Fruit fly (Drosophila melanogaster) whole organism, embryonic: Measurements from ENCODE around the gene CG5382.

ENCODE experiments used
- ATbp ChIP-seq: fragments of 200-800 bp; sonication (Bioruptor generic); optimal IDR thresholded peaks from 2 replicates; lab custom pipeline; 2017; ENCODE audit warnings: missing biosample characterization, mild to moderate bottlenecking, missing genetic modification characterization, missing genetic modification reagents
- BtbVII ChIP-seq: fragments of 200-800 bp; sonication (Bioruptor generic); optimal IDR thresholded peaks from 3 replicates; lab custom pipeline; 2017; ENCODE audit warnings: missing biosample characterization, mild to moderate bottlenecking, missing genetic modification characterization
- CG10366 ChIP-seq: fragments of 200-800 bp; sonication (Bioruptor generic); IDR thresholded peaks from 2 replicates; pipeline ENCODE4 v1.3.6; 2022; ENCODE audit warnings: missing biosample characterization, missing genetic modification characterization
- CG10462 ChIP-seq: fragments of 200-800 bp; sonication (Bioruptor generic); optimal IDR thresholded peaks from 2 replicates; lab custom pipeline; 2016; ENCODE audit warnings: missing biosample characterization, missing genetic modification characterization
- CG13123 ChIP-seq: fragments of 200-800 bp; sonication (Bioruptor generic); optimal IDR thresholded peaks from 2 replicates; lab custom pipeline; 2016; ENCODE audit warnings: missing biosample characterization, missing genetic modification characterization
- CG14441 ChIP-seq: fragments of 200-800 bp; sonication (Bioruptor generic); IDR thresholded peaks from 2 replicates; pipeline ENCODE4 v1.3.6; 2022; ENCODE audit warnings: missing biosample characterization, missing genetic modification characterization
- CG14667 ChIP-seq: fragments of 200-800 bp; sonication (Bioruptor generic); IDR thresholded peaks from 2 replicates; pipeline ENCODE4 v1.3.6; 2022; ENCODE audit warnings: missing biosample characterization, missing genetic modification characterization
- CG15011 ChIP-seq: fragments of 200-800 bp; sonication (Bioruptor generic); optimal IDR thresholded peaks from 3 replicates; lab custom pipeline; 2018; ENCODE audit warnings: missing biosample characterization, mild to moderate bottlenecking, missing genetic modification characterization
- CG15269 ChIP-seq: fragments of 200-800 bp; sonication (Bioruptor generic); optimal IDR thresholded peaks from 2 replicates; lab custom pipeline; 2018; ENCODE audit warnings: missing biosample characterization, mild to moderate bottlenecking, missing genetic modification characterization, moderate library complexity
- CG15479 ChIP-seq: fragments of 200-800 bp; sonication (Bioruptor generic); optimal IDR thresholded peaks from 3 replicates; lab custom pipeline; 2019; ENCODE audit warnings: missing biosample characterization, mild to moderate bottlenecking, missing genetic modification characterization, moderate library complexity
- CG16813 ChIP-seq: fragments of 200-800 bp; sonication (Bioruptor generic); IDR thresholded peaks from 3 replicates; pipeline ENCODE4 v1.3.6; 2022; ENCODE audit warnings: missing biosample characterization, missing genetic modification characterization; ENCODE audit not compliant: partially characterized antibody
- CG18619 ChIP-seq: fragments of 200-800 bp; sonication (Bioruptor generic); optimal IDR thresholded peaks from 3 replicates; lab custom pipeline; 2017; ENCODE audit warnings: missing biosample characterization, mild to moderate bottlenecking, missing genetic modification characterization
- CG2712 ChIP-seq: fragments of 200-800 bp; optimal IDR thresholded peaks from 3 replicates; lab custom pipeline; 2019; ENCODE audit warnings: missing biosample characterization, mild to moderate bottlenecking, missing genetic modification characterization, moderate library complexity
- CG32767 ChIP-seq: fragments of 200-800 bp; sonication (Bioruptor generic); IDR thresholded peaks from 2 replicates; pipeline ENCODE4 v1.3.6; 2022; ENCODE audit warnings: missing biosample characterization, missing genetic modification characterization
- CG4282 ChIP-seq: fragments of 200-800 bp; sonication (Bioruptor generic); optimal IDR thresholded peaks from 2 replicates; lab custom pipeline; 2016; ENCODE audit warnings: missing biosample characterization, missing genetic modification characterization
- CG4820 ChIP-seq: fragments of 200-800 bp; sonication (Bioruptor generic); optimal IDR thresholded peaks from 3 replicates; lab custom pipeline; 2016; ENCODE audit warnings: missing biosample characterization, missing genetic modification characterization
- CG6272 ChIP-seq: fragments of 200-800 bp; sonication (Bioruptor generic); IDR thresholded peaks from 2 replicates; pipeline ENCODE4 v1.3.6; 2022; ENCODE audit warnings: missing biosample characterization, missing genetic modification characterization
- CG6791 ChIP-seq: fragments of 200-800 bp; sonication (Bioruptor generic); IDR thresholded peaks from 3 replicates; pipeline ENCODE4 v1.3.6; 2022; ENCODE audit warnings: missing biosample characterization, missing genetic modification characterization; ENCODE audit not compliant: partially characterized antibody
- CG8089 ChIP-seq: fragments of 200-800 bp; sonication (Bioruptor generic); optimal IDR thresholded peaks from 3 replicates; lab custom pipeline; 2016; ENCODE audit warnings: missing biosample characterization, missing genetic modification characterization
- CG8944 ChIP-seq: fragments of 200-800 bp; sonication (Bioruptor generic); optimal IDR thresholded peaks from 3 replicates; lab custom pipeline; 2016; ENCODE audit warnings: missing biosample characterization, missing genetic modification characterization
- Dfd ChIP-seq, 2 experiments: fragments of >200 bp; optimal IDR thresholded peaks; 2 replicates each; lab custom pipeline; 2017; ENCODE audit warnings: missing biosample characterization in 2 of 2, missing genetic modification characterization in 2 of 2
- Dip2 ChIP-seq: fragments of 200-800 bp; sonication (Bioruptor generic); IDR thresholded peaks from 2 replicates; pipeline ENCODE4 v1.3.6; 2022; ENCODE audit warnings: missing biosample characterization, missing genetic modification characterization
- Dip3 ChIP-seq: fragments of 200-800 bp; sonication (Bioruptor generic); optimal IDR thresholded peaks from 3 replicates; lab custom pipeline; 2016; ENCODE audit warnings: missing biosample characterization, missing genetic modification characterization
- H2.0 ChIP-seq: fragments of 200-800 bp; sonication (Bioruptor generic); IDR thresholded peaks from 2 replicates; pipeline ENCODE4 v1.3.6; 2022; ENCODE audit warnings: missing biosample characterization, missing genetic modification characterization
- Opbp ChIP-seq: fragments of 200-800 bp; sonication (Bioruptor generic); IDR thresholded peaks from 3 replicates; pipeline ENCODE4 v1.3.6; 2022; ENCODE audit warnings: missing biosample characterization, missing genetic modification characterization; ENCODE audit not compliant: partially characterized antibody
- Taf1 ChIP-seq: fragments of 200-800 bp; sonication (Bioruptor generic); IDR thresholded peaks from 2 replicates; pipeline ENCODE4 v1.3.6; 2022; ENCODE audit warnings: missing biosample characterization, missing genetic modification characterization
- Tbp ChIP-seq: fragments of >200 bp; optimal IDR thresholded peaks from 2 replicates; lab custom pipeline; 2018; ENCODE audit warnings: missing biosample characterization, missing genetic modification characterization
- Usf ChIP-seq: fragments of 200-800 bp; sonication (Bioruptor generic); optimal IDR thresholded peaks from 2 replicates; lab custom pipeline; 2017; ENCODE audit warnings: missing genotype, missing biosample characterization, missing genetic modification characterization
- Xbp1 ChIP-seq: fragments of 200-800 bp; sonication (Bioruptor generic); optimal IDR thresholded peaks from 3 replicates; lab custom pipeline; 2016; ENCODE audit warnings: missing biosample characterization, mild to moderate bottlenecking, missing genetic modification characterization
- ab ChIP-seq: fragments of 200-800 bp; sonication (Bioruptor generic); optimal IDR thresholded peaks from 2 replicates; lab custom pipeline; 2016; ENCODE audit warnings: missing biosample characterization, missing genetic modification characterization
- amos ChIP-seq: fragments of 200-800 bp; sonication (Bioruptor generic); IDR thresholded peaks from 2 replicates; pipeline ENCODE4 v1.3.6; 2022; ENCODE audit warnings: missing biosample characterization, missing genetic modification characterization; ENCODE audit not compliant: partially characterized antibody
- bigmax ChIP-seq: fragments of 200-800 bp; sonication (Bioruptor generic); optimal IDR thresholded peaks from 2 replicates; lab custom pipeline; 2018; ENCODE audit warnings: missing biosample characterization, mild to moderate bottlenecking, missing genetic modification characterization
- chm ChIP-seq: fragments of 200-800 bp; sonication (Bioruptor generic); IDR thresholded peaks from 2 replicates; pipeline ENCODE4 v1.3.6; 2022; ENCODE audit warnings: missing biosample characterization, missing genetic modification characterization
- ewg ChIP-seq: fragments of 200-800 bp; sonication (Bioruptor generic); optimal IDR thresholded peaks from 3 replicates; lab custom pipeline; 2017; ENCODE audit warnings: mild to moderate bottlenecking, missing biosample characterization, missing genetic modification reagents, missing genetic modification characterization
- gro ChIP-seq: fragments of 200-800 bp; sonication (Bioruptor generic); optimal IDR thresholded peaks from 2 replicates; lab custom pipeline; 2016; ENCODE audit warnings: missing biosample characterization, missing genetic modification characterization
- her ChIP-seq: fragments of 200-800 bp; sonication (Bioruptor generic); optimal IDR thresholded peaks from 2 replicates; lab custom pipeline; 2016; ENCODE audit warnings: missing biosample characterization, missing genetic modification characterization
- inv ChIP-seq: fragments of 200-800 bp; sonication (Bioruptor generic); IDR thresholded peaks from 2 replicates; pipeline ENCODE4 v1.3.6; 2022; ENCODE audit warnings: missing biosample characterization, missing genetic modification characterization; ENCODE audit not compliant: partially characterized antibody
- jigr1 ChIP-seq: fragments of 200-800 bp; sonication (Bioruptor generic); IDR thresholded peaks from 3 replicates; pipeline ENCODE4 v1.3.6; 2022; ENCODE audit warnings: missing biosample characterization, missing genetic modification characterization
- knrl ChIP-seq: fragments of 200-800 bp; sonication (Bioruptor generic); IDR thresholded peaks from 3 replicates; pipeline ENCODE4 v1.3.6; 2022; ENCODE audit warnings: missing biosample characterization, missing genetic modification characterization; ENCODE audit not compliant: partially characterized antibody
- maf-S ChIP-seq: fragments of 200-800 bp; sonication (Bioruptor generic); optimal IDR thresholded peaks from 2 replicates; lab custom pipeline; 2016; ENCODE audit warnings: missing biosample characterization, missing genetic modification characterization
- peb ChIP-seq: fragments of 200-800 bp; sonication (Bioruptor generic); IDR thresholded peaks from 2 replicates; pipeline ENCODE4 v1.3.6; 2022; ENCODE audit warnings: missing biosample characterization, missing genetic modification characterization
- phol ChIP-seq: fragments of 200-800 bp; sonication (Bioruptor generic); optimal IDR thresholded peaks from 3 replicates; lab custom pipeline; 2018; ENCODE audit warnings: missing biosample characterization, mild to moderate bottlenecking, missing genetic modification characterization, moderate library complexity
- pzg ChIP-seq: fragments of 200-800 bp; sonication (Bioruptor generic); optimal IDR thresholded peaks from 3 replicates; lab custom pipeline; 2018; ENCODE audit warnings: missing biosample characterization, mild to moderate bottlenecking, missing genetic modification characterization, moderate library complexity
- sd ChIP-seq: fragments of 200-800 bp; sonication (Bioruptor generic); optimal IDR thresholded peaks from 3 replicates; lab custom pipeline; 2018; ENCODE audit warnings: missing biosample characterization, mild to moderate bottlenecking, missing genetic modification characterization, moderate library complexity
- shn ChIP-seq: fragments of 200-800 bp; sonication (Bioruptor generic); optimal IDR thresholded peaks from 3 replicates; lab custom pipeline; 2016; ENCODE audit warnings: missing biosample characterization, missing genetic modification characterization
- slp2 ChIP-seq: fragments of 200-800 bp; sonication (Bioruptor generic); optimal IDR thresholded peaks from 2 replicates; lab custom pipeline; 2016; ENCODE audit warnings: missing biosample characterization, missing genetic modification characterization
- so ChIP-seq: fragments of 200-800 bp; sonication (Bioruptor generic); IDR thresholded peaks from 3 replicates; pipeline ENCODE4 v1.3.6; 2022; ENCODE audit warnings: missing biosample characterization, missing genetic modification characterization
- tll ChIP-seq, 2 experiments: fragments of 200-800 bp in 1 of 2; fragments of >200 bp in 1 of 2; sonication (Bioruptor generic) in 1 of 2; optimal IDR thresholded peaks; 2 replicates each; lab custom pipeline; 2017 to 2019; ENCODE audit warnings: missing biosample characterization in 2 of 2, missing genetic modification characterization in 2 of 2, mild to moderate bottlenecking in 1 of 2, moderate library complexity in 1 of 2
- zf30C ChIP-seq: fragments of 200-800 bp; sonication (Bioruptor generic); optimal IDR thresholded peaks from 3 replicates; lab custom pipeline; 2018; ENCODE audit warnings: missing biosample characterization, mild to moderate bottlenecking, missing genetic modification characterization

Gene CG5382

DNA sequence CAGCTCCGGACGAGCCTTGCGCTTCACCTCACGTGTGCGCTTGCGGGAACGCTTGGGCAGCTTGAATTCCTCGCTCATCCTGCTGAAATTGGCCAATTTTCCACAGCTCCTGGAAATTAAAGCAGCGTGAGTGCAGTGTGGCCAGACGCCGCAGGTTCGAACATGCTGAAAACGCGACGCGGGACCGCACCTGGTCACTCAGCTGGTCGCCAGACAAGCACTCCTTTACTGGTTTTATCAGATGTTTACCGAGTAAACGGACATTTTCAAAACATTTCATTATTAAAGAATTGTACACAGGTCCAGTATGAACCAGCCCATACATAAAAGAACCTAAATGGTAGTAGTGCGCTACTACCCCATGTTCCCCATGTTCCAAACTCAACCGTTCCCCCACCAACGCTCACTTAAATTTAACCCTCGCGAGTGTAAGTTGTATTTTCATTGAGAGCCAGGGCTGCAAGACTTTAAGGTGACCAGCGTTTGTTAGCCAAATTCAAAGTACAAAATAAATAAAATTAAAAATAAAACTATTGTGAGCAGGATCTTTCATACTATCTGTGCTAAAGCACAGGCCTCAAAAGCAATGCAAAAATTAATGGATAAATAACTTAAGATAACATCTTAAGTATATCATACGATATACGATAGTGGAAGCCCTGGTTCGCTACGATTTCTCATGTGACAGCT lies 3.4 kb downstream of the CG5382 start, which contains the start of the genes JMJD6, CG7071 and Muted:
JMJD6 (minus strand) TSS at position 154 of the 690 bp plus-strand sequence.
CG7071 (plus strand) TSS at position 403 of the 690 bp plus-strand sequence.
Muted (plus strand) TSS at position 403 of the 690 bp plus-strand sequence.
- TF ChIP-seq CG4282: peak; percentile 88
- peak; percentile 93 for TF ChIP-seq phol (tag; lab: Kevin White, UChicago)
- peak; percentile 76 for TF ChIP-seq Taf1
- TF ChIP-seq amos (GFP tag; lab: Robert Waterston, UW): peak; percentile 69
- peak; percentile 85 for TF ChIP-seq CG8944 (GFP tag; lab: Kevin White, UChicago)
- TF ChIP-seq Dip2 (GFP tag; lab: Robert Waterston, UW): peak; percentile 40; the same call in 1 of the 2 replicates
- TF ChIP-seq gro (GFP tag; lab: Kevin White, UChicago): peak; percentile 93
- TF ChIP-seq ewg (GFP tag; lab: Kevin White, UChicago): peak; percentile 80
- TF ChIP-seq knrl (GFP tag; lab: Robert Waterston, UW): peak; percentile 86
- TF ChIP-seq CG32767: peak; percentile 83; the same call in 1 of the 2 replicates
- peak; percentile 86 for TF ChIP-seq CG4820 (GFP tag; lab: Kevin White, UChicago)
- TF ChIP-seq ATbp (GFP tag; lab: Kevin White, UChicago): peak; percentile 73
- TF ChIP-seq CG13123: peak; percentile 89
- peak; percentile 82 for TF ChIP-seq slp2 (GFP tag; lab: Kevin White, UChicago)
- peak; percentile 74 for TF ChIP-seq CG16813 (GFP tag; lab: Robert Waterston, UW)
- TF ChIP-seq CG18619 (GFP tag; lab: Kevin White, UChicago): peak; percentile 83
- no peak for TF ChIP-seq Dfd (GFP tag; optimal IDR thresholded peaks at IDR 0.05; lab: Kevin White, UChicago)
- peak; percentile 90 for TF ChIP-seq so (GFP tag; lab: Robert Waterston, UW)
- TF ChIP-seq Xbp1: peak; percentile 96
- peak; percentile 42 for TF ChIP-seq Tbp
- peak; percentile 91 for TF ChIP-seq Dip3 (GFP tag; lab: Kevin White, UChicago)
- TF ChIP-seq CG14441 (GFP tag; lab: Robert Waterston, UW): peak; percentile 92
- TF ChIP-seq CG15479: no peak
- peak; percentile 83 for TF ChIP-seq shn (GFP tag; lab: Kevin White, UChicago)
- TF ChIP-seq tll (GFP tag; optimal IDR thresholded peaks at IDR 0.05; lab: Kevin White, UChicago): peak in 1 of 2 experiments; percentile 11
- TF ChIP-seq ab (GFP tag; lab: Kevin White, UChicago): peak; percentile 70
- TF ChIP-seq H2.0: peak; percentile 85
- TF ChIP-seq CG10366 (GFP tag; lab: Robert Waterston, UW): peak; percentile 91
- TF ChIP-seq peb: no peak
- TF ChIP-seq CG15011 (GFP tag; lab: Kevin White, UChicago): peak; percentile 71
- TF ChIP-seq zf30C (GFP tag; lab: Kevin White, UChicago): peak; percentile 9
- peak; percentile 85 for TF ChIP-seq BtbVII (GFP tag; lab: Kevin White, UChicago)
- peak; percentile 87 for TF ChIP-seq CG2712 (tag; lab: Kevin White, UChicago)
- peak; percentile 85 for TF ChIP-seq Usf (GFP tag; lab: Kevin White, UChicago)
- TF ChIP-seq sd: peak; percentile 73
- peak; percentile 30 for TF ChIP-seq her (GFP tag; lab: Kevin White, UChicago)
- TF ChIP-seq CG6791 (GFP tag; lab: Robert Waterston, UW): peak; percentile 67; the same call in 2 of the 3 replicates
- peak; percentile 74 for TF ChIP-seq inv
- TF ChIP-seq maf-S (GFP tag; lab: Kevin White, UChicago): peak; percentile 83
- peak; percentile 79 for TF ChIP-seq pzg
- peak; percentile 60; the same call in 1 of the 3 replicates for TF ChIP-seq Opbp (GFP tag; lab: Robert Waterston, UW)
- peak; percentile 83 for TF ChIP-seq CG8089
- TF ChIP-seq CG15269 (tag; lab: Kevin White, UChicago): peak; percentile 90
- peak; percentile 89 for TF ChIP-seq CG14667
- peak; percentile 89 for TF ChIP-seq CG6272 (GFP tag; lab: Robert Waterston, UW)
- peak; percentile 79 for TF ChIP-seq jigr1 (GFP tag; lab: Robert Waterston, UW)
- TF ChIP-seq bigmax (GFP tag; lab: Kevin White, UChicago): no peak
- peak; percentile 80; the same call in 1 of the 2 replicates for TF ChIP-seq chm (GFP tag; lab: Robert Waterston, UW)
- TF ChIP-seq CG10462 (GFP tag; lab: Kevin White, UChicago): peak; percentile 79
